Fruit fly (Drosophila melanogaster) whole organism, embryonic: ENCODE measurements around the gene CG33293.

Experiments used
- Ada2b ChIP-seq: fragments of 200-800 bp; sonication (Bioruptor generic); IDR thresholded peaks from 2 replicates; pipeline ENCODE4 v1.3.6; 2022; ENCODE audit warnings: missing biosample characterization, missing genetic modification characterization
- CG10979 ChIP-seq: fragments of 200-800 bp; sonication (Bioruptor generic); optimal IDR thresholded peaks from 2 replicates; lab custom pipeline; 2018; ENCODE audit warnings: missing biosample characterization, mild to moderate bottlenecking, missing genetic modification characterization, moderate library complexity
- CG11696 ChIP-seq: fragments of 200-800 bp; sonication (Bioruptor generic); IDR thresholded peaks from 2 replicates; pipeline ENCODE4 v1.3.6; 2022; ENCODE audit warnings: missing biosample characterization, missing genetic modification characterization
- CG13894 ChIP-seq: fragments of 200-800 bp; sonication (Bioruptor generic); optimal IDR thresholded peaks from 3 replicates; lab custom pipeline; 2018; ENCODE audit warnings: missing biosample characterization, mild to moderate bottlenecking, missing genetic modification characterization, moderate library complexity
- CG17912 ChIP-seq: fragments of 200-800 bp; sonication (Bioruptor generic); optimal IDR thresholded peaks from 2 replicates; lab custom pipeline; 2018; ENCODE audit warnings: missing biosample characterization, mild to moderate bottlenecking, missing genetic modification characterization
- CG8478 ChIP-seq: fragments of >200 bp; optimal IDR thresholded peaks from 2 replicates; lab custom pipeline; 2018
- HHEX ChIP-seq: fragments of 200-800 bp; sonication (Bioruptor generic); optimal IDR thresholded peaks from 3 replicates; lab custom pipeline; 2017; ENCODE audit warnings: missing biosample characterization, mild to moderate bottlenecking, missing genetic modification characterization, missing genetic modification reagents
- Hey ChIP-seq: fragments of 200-800 bp; sonication (Bioruptor generic); optimal IDR thresholded peaks from 3 replicates; lab custom pipeline; 2018; ENCODE audit warnings: missing biosample characterization, mild to moderate bottlenecking, missing genetic modification characterization
- chif ChIP-seq, 2 experiments: fragments of 200-800 bp; sonication (Bioruptor generic); optimal IDR thresholded peaks; 3 replicates each; lab custom pipeline; 2016; ENCODE audit warnings: missing biosample characterization in 2 of 2, missing genetic modification characterization in 2 of 2
- croc ChIP-seq: fragments of 200-800 bp; sonication (Bioruptor generic); conservative IDR thresholded peaks from 3 replicates; pipeline ENCODE4 v1.3.6; 2022; ENCODE audit warnings: missing biosample characterization, missing genetic modification characterization
- nerfin-2 ChIP-seq: fragments of 200-800 bp; sonication (Bioruptor generic); IDR thresholded peaks from 2 replicates; pipeline ENCODE4 v1.3.6; 2022; ENCODE audit warnings: missing biosample characterization, missing genetic modification characterization; ENCODE audit not compliant: partially characterized antibody
- pita ChIP-seq: fragments of 200-800 bp; sonication (Bioruptor generic); optimal IDR thresholded peaks from 2 replicates; lab custom pipeline; 2017; ENCODE audit warnings: missing biosample characterization, mild to moderate bottlenecking, missing genetic modification characterization
- sima ChIP-seq: fragments of 200-800 bp; sonication (Bioruptor generic); optimal IDR thresholded peaks from 2 replicates; lab custom pipeline; 2016; ENCODE audit warnings: missing biosample characterization, missing genetic modification characterization
- so ChIP-seq: fragments of 200-800 bp; sonication (Bioruptor generic); IDR thresholded peaks from 3 replicates; pipeline ENCODE4 v1.3.6; 2022; ENCODE audit warnings: missing biosample characterization, missing genetic modification characterization

dm6 chr3R:5286918-5287636, 46.5 kb upstream of the CG33293 start:
- TF ChIP-seq CG13894 (tag; lab: Kevin White, UChicago) (no peak), so (GFP tag; lab: Robert Waterston, UW) (0 out of 3 replicates have a peak, but pooled peaks have one; percentile 32), CG8478 (lab: Kevin White, UChicago) (no peak), Ada2b (no peak), nerfin-2 (no peak), CG11696 (GFP tag; lab: Robert Waterston, UW) (no peak), CG17912 (GFP tag; lab: Kevin White, UChicago) (no peak), Hey (tag; lab: Kevin White, UChicago) (no peak), croc (GFP tag; lab: Robert Waterston, UW) (no peak), pita (GFP tag; lab: Kevin White, UChicago) (no peak), chif (GFP tag; optimal IDR thresholded peaks at IDR 0.05; lab: Kevin White, UChicago) (no peak), CG10979 (tag; lab: Kevin White, UChicago) (no peak), HHEX (GFP tag; lab: Kevin White, UChicago) (no peak), sima (no peak)
